Worm (Caenorhabditis elegans) whole organism, L1 larva: Measurements from ENCODE around the gene taf-8.

ENCODE experiments used
- C16A3.4 ChIP-seq: fragments of 150-350 bp; optimal IDR thresholded peaks from 2 replicates; lab custom pipeline; 2014; ENCODE audit warnings: missing biosample characterization, missing genetic modification characterization
- F16B12.6 ChIP-seq: fragments of 150-350 bp; optimal IDR thresholded peaks from 2 replicates; lab custom pipeline; 2014; ENCODE audit warnings: missing biosample characterization, missing genetic modification characterization
- aha-1 ChIP-seq: fragments of 150-350 bp; optimal IDR thresholded peaks from 2 replicates; lab custom pipeline; 2014; ENCODE audit warnings: missing biosample characterization, missing genetic modification characterization
- aly-2 ChIP-seq: fragments of 150-350 bp; optimal IDR thresholded peaks from 2 replicates; lab custom pipeline; 2014; ENCODE audit warnings: missing biosample characterization, missing genetic modification characterization
- ama-1 ChIP-seq: fragments of 150-350 bp; optimal IDR thresholded peaks from 2 replicates; lab custom pipeline; 2014
- blmp-1 ChIP-seq: fragments of 150-350 bp; optimal IDR thresholded peaks from 2 replicates; lab custom pipeline; 2014; ENCODE audit warnings: missing biosample characterization, missing genetic modification characterization
- ceh-8 ChIP-seq: fragments of 200-800 bp; sonication (Bioruptor generic); optimal IDR thresholded peaks from 2 replicates; lab custom pipeline; 2018; ENCODE audit warnings: mild to moderate bottlenecking, missing genetic modification characterization, moderate library complexity, missing compliant biosample characterization
- ceh-82 ChIP-seq, 3 experiments: fragments of 150-350 bp in 1 of 3; sonication (generic microtip) in 2 of 3; optimal IDR thresholded peaks; 2 replicates each; lab custom pipeline; 2014 to 2017; ENCODE audit warnings: missing biosample characterization in 3 of 3, missing genetic modification characterization in 3 of 3
- ceh-88 ChIP-seq: fragments of 200-800 bp; sonication (Bioruptor generic); IDR thresholded peaks from 2 replicates; pipeline ENCODE4 v1.3.6; 2022; ENCODE audit warnings: missing genetic modification characterization, missing compliant biosample characterization
- ceh-90 ChIP-seq: sonication (generic microtip); optimal IDR thresholded peaks from 2 replicates; lab custom pipeline; 2016; ENCODE audit warnings: missing genetic modification characterization, missing compliant biosample characterization
- dpl-1 ChIP-seq, 3 experiments: fragments of 150-350 bp in 2 of 3; sonication (generic microtip) in 1 of 3; optimal IDR thresholded peaks; 2 replicates each; lab custom pipeline; 2014 to 2017; ENCODE audit warnings: missing biosample characterization in 3 of 3, missing genetic modification characterization in 3 of 3, missing genetic modification reagents in 3 of 3
- efl-1 ChIP-seq, 4 experiments: fragments of 150-350 bp; optimal IDR thresholded peaks in 3 of 4; peaks in 1 of 4; 1 replicate in 1 of 4; 2 replicates in 3 of 4; lab custom pipeline; 2014; ENCODE audit warnings: missing biosample characterization in 2 of 4, missing genetic modification characterization in 2 of 4, missing genetic modification reagents in 2 of 4
- egl-13 ChIP-seq: sonication (generic microtip); optimal IDR thresholded peaks from 2 replicates; lab custom pipeline; 2016; ENCODE audit warnings: missing genotype, missing genetic modification reagents, missing genetic modification characterization, missing compliant biosample characterization
- elt-3 ChIP-seq, 6 experiments: fragments of 150-350 bp in 1 of 6; sonication (generic microtip); optimal IDR thresholded peaks; 2 replicates each; lab custom pipeline; 2017 to 2018; ENCODE audit warnings: missing biosample characterization in 6 of 6, missing genetic modification characterization in 6 of 6, inconsistent platforms in 1 of 6
- ets-5 ChIP-seq: fragments of 200-800 bp; sonication (Bioruptor generic); IDR thresholded peaks from 2 replicates; pipeline ENCODE4 v1.3.6; 2022; ENCODE audit warnings: missing genetic modification characterization, missing compliant biosample characterization
- fkh-8 ChIP-seq: sonication (generic microtip); optimal IDR thresholded peaks from 2 replicates; lab custom pipeline; 2016; ENCODE audit warnings: mild to moderate bottlenecking, missing genetic modification characterization, missing compliant biosample characterization
- fos-1 ChIP-seq: fragments of 150-350 bp; optimal IDR thresholded peaks from 2 replicates; lab custom pipeline; 2014; ENCODE audit warnings: missing biosample characterization, missing genetic modification characterization
- hlh-17 ChIP-seq: fragments of 200-800 bp; sonication (Bioruptor generic); optimal IDR thresholded peaks from 2 replicates; lab custom pipeline; 2018; ENCODE audit warnings: missing genetic modification characterization, mild to moderate bottlenecking, missing compliant biosample characterization, moderate library complexity, borderline replicate concordance
- hlh-4 ChIP-seq: sonication (generic microtip); optimal IDR thresholded peaks from 2 replicates; lab custom pipeline; 2016; ENCODE audit warnings: mild to moderate bottlenecking, missing genetic modification characterization, missing compliant biosample characterization
- irx-1 ChIP-seq: sonication (generic microtip); optimal IDR thresholded peaks from 2 replicates; lab custom pipeline; 2016; ENCODE audit warnings: missing genetic modification characterization, missing compliant biosample characterization
- lin-14 ChIP-seq: fragments of 200-800 bp; sonication (Bioruptor generic); optimal IDR thresholded peaks from 2 replicates; lab custom pipeline; 2018; ENCODE audit warnings: mild to moderate bottlenecking, missing genetic modification characterization, moderate library complexity, missing compliant biosample characterization
- lsy-2 ChIP-seq, 2 experiments: fragments of 150-350 bp; optimal IDR thresholded peaks; 2 replicates each; lab custom pipeline; 2014; ENCODE audit warnings: missing biosample characterization in 2 of 2, missing genetic modification characterization in 2 of 2
- nhr-12 ChIP-seq: sonication (generic microtip); optimal IDR thresholded peaks from 2 replicates; lab custom pipeline; 2017; ENCODE audit warnings: missing biosample characterization, missing genetic modification characterization
- nhr-19 ChIP-seq: fragments of 200-800 bp; sonication (Bioruptor generic); conservative IDR thresholded peaks from 2 replicates; pipeline ENCODE4 v1.3.6; 2022; ENCODE audit warnings: missing genetic modification characterization, missing compliant biosample characterization
- nhr-20 ChIP-seq: sonication (generic microtip); optimal IDR thresholded peaks from 2 replicates; lab custom pipeline; 2016; ENCODE audit warnings: mild to moderate bottlenecking, missing genetic modification characterization, missing compliant biosample characterization
- nhr-237 ChIP-seq: fragments of 150-350 bp; optimal IDR thresholded peaks from 2 replicates; lab custom pipeline; 2014; ENCODE audit warnings: missing biosample characterization, missing genetic modification characterization
- nhr-47 ChIP-seq: sonication (generic microtip); optimal IDR thresholded peaks from 2 replicates; lab custom pipeline; 2016; ENCODE audit warnings: mild to moderate bottlenecking, missing genetic modification characterization, moderate library complexity, missing compliant biosample characterization
- nhr-71 ChIP-seq: sonication (generic microtip); optimal IDR thresholded peaks from 2 replicates; lab custom pipeline; 2016; ENCODE audit warnings: mild to moderate bottlenecking, missing genetic modification characterization, moderate library complexity, missing compliant biosample characterization
- nhr-84 ChIP-seq: sonication (generic microtip); optimal IDR thresholded peaks from 2 replicates; lab custom pipeline; 2017; ENCODE audit warnings: missing biosample characterization, missing genetic modification characterization
- pax-3 ChIP-seq: fragments of 200-800 bp; sonication (Bioruptor generic); optimal IDR thresholded peaks from 2 replicates; lab custom pipeline; 2018; ENCODE audit warnings: mild to moderate bottlenecking, missing genetic modification characterization, moderate library complexity, missing compliant biosample characterization
- snu-23 ChIP-seq: sonication (generic microtip); optimal IDR thresholded peaks from 2 replicates; lab custom pipeline; 2016; ENCODE audit warnings: missing genetic modification characterization, missing compliant biosample characterization
- sptf-1 ChIP-seq: fragments of 150-350 bp; optimal IDR thresholded peaks from 2 replicates; lab custom pipeline; 2014; ENCODE audit warnings: missing biosample characterization, missing genetic modification characterization
- sup-37 ChIP-seq: fragments of 200-800 bp; sonication (Bioruptor generic); optimal IDR thresholded peaks from 2 replicates; lab custom pipeline; 2018; ENCODE audit warnings: mild to moderate bottlenecking, missing genetic modification characterization, missing compliant biosample characterization
- tlp-1 ChIP-seq: fragments of 150-350 bp; optimal IDR thresholded peaks from 2 replicates; lab custom pipeline; 2014; ENCODE audit warnings: missing biosample characterization, missing genetic modification characterization
- unc-130 ChIP-seq: fragments of 150-350 bp; optimal IDR thresholded peaks from 2 replicates; lab custom pipeline; 2017; ENCODE audit warnings: missing biosample characterization, missing genetic modification characterization, inconsistent platforms
- unc-62 ChIP-seq: fragments of 150-350 bp; optimal IDR thresholded peaks from 2 replicates; lab custom pipeline; 2014; ENCODE audit warnings: missing biosample characterization, missing genetic modification reagents, missing genetic modification characterization
- vab-15 ChIP-seq: sonication (generic microtip); optimal IDR thresholded peaks from 2 replicates; lab custom pipeline; 2017; ENCODE audit warnings: missing genotype, mild to moderate bottlenecking, missing genetic modification characterization, missing compliant biosample characterization
- zip-4 ChIP-seq: fragments of 200-800 bp; sonication (Bioruptor generic); optimal IDR thresholded peaks from 2 replicates; lab custom pipeline; 2018; ENCODE audit warnings: mild to moderate bottlenecking, missing genetic modification characterization, moderate library complexity, missing compliant biosample characterization
- ztf-11 ChIP-seq, 2 experiments: sonication (generic microtip); optimal IDR thresholded peaks; 2 replicates each; lab custom pipeline; 2016 to 2017; ENCODE audit warnings: missing genetic modification characterization in 2 of 2, missing biosample characterization in 1 of 2, missing compliant biosample characterization in 1 of 2

taf-8 gene

DNA sequence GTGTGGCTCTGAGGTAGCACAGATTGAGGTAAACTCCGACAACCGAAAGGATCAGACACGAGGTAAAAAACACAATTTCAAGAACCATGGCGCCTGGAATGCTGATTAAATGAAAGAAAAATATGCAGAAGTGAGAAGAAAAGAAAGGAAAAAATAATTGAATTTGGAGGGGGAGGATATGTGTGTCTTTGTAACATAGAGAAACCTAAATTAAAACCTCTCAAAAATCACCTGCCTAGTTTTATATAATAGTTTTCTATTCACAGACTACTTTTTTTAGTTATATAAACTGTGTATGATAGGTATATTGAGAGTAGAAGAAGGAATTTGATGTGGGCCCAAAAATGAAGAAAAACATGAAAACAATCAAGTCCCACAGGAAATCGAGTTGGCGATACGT lies 3.5 kb upstream of the taf-8 start, which contains the start of gene ZK1320.5:
TSS of gene ZK1320.5 (minus strand) at position 101 of the 400 bp plus-strand sequence.
- TF ChIP-seq sup-37 (GFP tag; lab: Kevin White, UChicago) (no peak), dpl-1 (GFP tag; optimal IDR thresholded peaks at IDR 0.05; lab: Kevin White, UChicago) (no peak), egl-13 (no peak), nhr-71 (tag; lab: Kevin White, UChicago) (peak; percentile 22), snu-23 (GFP tag; lab: Kevin White, UChicago) (no peak), fkh-8 (tag; lab: Kevin White, UChicago) (peak; percentile 38), lin-14 (GFP tag; lab: Kevin White, UChicago) (peak; percentile 15)

ce11 chrII:9667382-9667781 lies 1.7 kb upstream of the taf-8 start, which contains the start of gene ZK1320.11:
Gene ZK1320.11 (plus strand): TSS chrII:9667624.
- no peak for TF ChIP-seq ceh-8 (GFP tag; lab: Kevin White, UChicago)
- no peak for TF ChIP-seq tlp-1 (tag; lab: Kevin White, UChicago)
- TF ChIP-seq nhr-71 (tag; lab: Kevin White, UChicago) = peak; percentile 25
- TF ChIP-seq lin-14 (GFP tag; lab: Kevin White, UChicago) = peak; percentile 5
- TF ChIP-seq zip-4 = no peak
- no peak for TF ChIP-seq unc-130 (tag; lab: Kevin White, UChicago)
- TF ChIP-seq irx-1 (tag; lab: Kevin White, UChicago) = no peak
- TF ChIP-seq efl-1 (optimal IDR thresholded peaks at IDR 0.05; lab: Kevin White, UChicago) = peak; percentile 21 to 27
- TF ChIP-seq efl-1 (GFP tag; optimal IDR thresholded peaks at IDR 0.05 in 1 of 2; lab: Kevin White, UChicago) = no peak
- no peak for TF ChIP-seq fos-1 (tag; lab: Kevin White, UChicago)
- TF ChIP-seq hlh-4 (tag; lab: Kevin White, UChicago) = peak; percentile 22
- TF ChIP-seq ceh-82 (tag; optimal IDR thresholded peaks at IDR 0.05; lab: Kevin White, UChicago) = peak in 1 of 3 experiments; percentile 9
- TF ChIP-seq vab-15 (tag; lab: Kevin White, UChicago) = no peak
- TF ChIP-seq ceh-90 (tag; lab: Kevin White, UChicago) = no peak
- no peak for TF ChIP-seq ama-1 (lab: Kevin White, UChicago)
- TF ChIP-seq F16B12.6 (tag; lab: Kevin White, UChicago) = no peak
- TF ChIP-seq unc-62 (GFP tag; lab: Kevin White, UChicago) = no peak
- no peak for TF ChIP-seq egl-13
- TF ChIP-seq nhr-20 = no peak
- no peak for TF ChIP-seq nhr-84 (tag; lab: Kevin White, UChicago)
- no peak for TF ChIP-seq nhr-237
- peak in 1 of 2 experiments; percentile 58 for TF ChIP-seq lsy-2 (tag; optimal IDR thresholded peaks at IDR 0.05; lab: Kevin White, UChicago)
- TF ChIP-seq C16A3.4 = no peak
- TF ChIP-seq elt-3 (tag; optimal IDR thresholded peaks at IDR 0.05; lab: Kevin White, UChicago) = no peak
- TF ChIP-seq nhr-19 = no peak
- TF ChIP-seq ceh-88 (GFP tag; lab: Robert Waterston, UW) = no peak
- TF ChIP-seq ets-5 = no peak
- TF ChIP-seq blmp-1 (tag; lab: Kevin White, UChicago) = no peak
- no peak for TF ChIP-seq aha-1 (tag; lab: Kevin White, UChicago)
- TF ChIP-seq nhr-12 (tag; lab: Kevin White, UChicago) = no peak
- no peak for TF ChIP-seq pax-3
- no peak for TF ChIP-seq sptf-1 (tag; lab: Kevin White, UChicago)
- no peak for TF ChIP-seq nhr-47 (tag; lab: Kevin White, UChicago)
- TF ChIP-seq ztf-11 (tag; optimal IDR thresholded peaks at IDR 0.05; lab: Kevin White, UChicago) = no peak
- TF ChIP-seq aly-2 (tag; lab: Kevin White, UChicago) = no peak
- no peak for TF ChIP-seq hlh-17

DNA sequence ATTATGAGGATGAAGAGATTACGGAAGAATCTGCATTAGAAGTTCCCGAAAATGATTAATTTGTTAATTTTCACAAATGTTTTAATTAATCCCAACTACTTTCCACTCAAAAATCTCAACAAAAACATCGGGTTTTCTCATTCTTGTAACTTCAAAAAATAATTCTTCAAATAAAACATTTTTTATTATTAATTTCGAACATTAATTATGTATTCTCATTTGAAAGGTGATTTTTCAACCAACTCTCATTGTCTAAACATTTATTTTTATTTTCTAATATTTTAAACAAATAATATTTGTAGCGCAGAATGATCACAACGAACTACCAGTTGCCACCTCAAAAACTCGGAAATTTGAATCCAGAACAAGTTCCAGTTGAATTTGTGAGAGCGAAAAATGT lies 2.2 kb downstream of the taf-8 start, which contains the start of gene ZK1320.7:
TSS of gene ZK1320.7 (plus strand) at position 301 of the 400 bp plus-strand sequence.
- TF ChIP-seq efl-1 (optimal IDR thresholded peaks at IDR 0.05; lab: Kevin White, UChicago) (no peak), efl-1 (GFP tag; optimal IDR thresholded peaks at IDR 0.05 in 1 of 2; lab: Kevin White, UChicago) (peak in 1 of 2 experiments; percentile 1), fkh-8 (tag; lab: Kevin White, UChicago) (no peak)
